Fruit fly (Drosophila melanogaster) whole organism, pupa: ENCODE data around the gene CG3552.

Experiments used
- CG10348 ChIP-seq: fragments of 200-800 bp; sonication (Bioruptor generic); IDR thresholded peaks from 2 replicates; pipeline ENCODE4 v1.3.6; 2022; ENCODE audit warnings: missing biosample characterization, missing genetic modification characterization
- CG14655 ChIP-seq: fragments of 200-800 bp; sonication (Bioruptor generic); optimal IDR thresholded peaks from 3 replicates; lab custom pipeline; 2017; ENCODE audit warnings: mild to moderate bottlenecking, missing biosample characterization, missing genetic modification reagents, missing genetic modification characterization
- CG17806 ChIP-seq: fragments of 200-800 bp; sonication (Bioruptor generic); optimal IDR thresholded peaks from 2 replicates; lab custom pipeline; 2018; ENCODE audit warnings: missing biosample characterization, mild to moderate bottlenecking, missing genetic modification characterization, moderate library complexity
- CG32121 ChIP-seq: fragments of 200-800 bp; sonication (Bioruptor generic); IDR thresholded peaks from 2 replicates; pipeline ENCODE4 v1.3.6; 2022; ENCODE audit warnings: missing biosample characterization, missing genetic modification characterization
- CG4496 ChIP-seq: fragments of 200-800 bp; sonication (Bioruptor generic); IDR thresholded peaks from 3 replicates; pipeline ENCODE4 v1.3.6; 2022; ENCODE audit warnings: missing biosample characterization, missing genetic modification characterization
- CG8301 ChIP-seq: fragments of 200-800 bp; sonication (Bioruptor generic); optimal IDR thresholded peaks from 2 replicates; lab custom pipeline; 2018; ENCODE audit warnings: missing biosample characterization, mild to moderate bottlenecking, missing genetic modification characterization
- CG9948 ChIP-seq: fragments of 200-800 bp; sonication (Bioruptor generic); optimal IDR thresholded peaks from 2 replicates; lab custom pipeline; 2018; ENCODE audit warnings: missing biosample characterization, mild to moderate bottlenecking, missing genetic modification characterization, moderate library complexity
- EcR ChIP-seq: fragments of 200-800 bp; sonication (Bioruptor generic); optimal IDR thresholded peaks from 3 replicates; lab custom pipeline; 2019; ENCODE audit warnings: missing biosample characterization, missing genetic modification characterization, mild to moderate bottlenecking, moderate library complexity, missing genetic modification reagents
- Ets98B ChIP-seq: fragments of 200-800 bp; sonication (Bioruptor generic); IDR thresholded peaks from 2 replicates; pipeline ENCODE4 v1.3.6; 2022; ENCODE audit warnings: missing biosample characterization, missing genetic modification characterization
- Pif1A ChIP-seq: fragments of 200-800 bp; sonication (Bioruptor generic); optimal IDR thresholded peaks from 3 replicates; lab custom pipeline; 2016; ENCODE audit warnings: missing biosample characterization, missing genetic modification characterization
- fd96Ca ChIP-seq: fragments of 200-800 bp; sonication (Bioruptor generic); IDR thresholded peaks from 3 replicates; pipeline ENCODE4 v1.3.6; 2022; ENCODE audit warnings: missing biosample characterization, missing genetic modification characterization

dm6 chr3L:9417288-9417687, 38.8 kb upstream of the CG3552 start, which contains the start of gene CG3982:
- TF ChIP-seq EcR (GFP tag; lab: Kevin White, UChicago) (no peak), CG17806 (tag; lab: Kevin White, UChicago) (no peak), CG4496 (no peak), Ets98B (GFP tag; lab: Robert Waterston, UW) (no peak), CG9948 (tag; lab: Kevin White, UChicago) (no peak), CG10348 (no peak), CG32121 (GFP tag; lab: Robert Waterston, UW) (no peak), CG14655 (GFP tag; lab: Kevin White, UChicago) (no peak), Pif1A (no peak), fd96Ca (GFP tag; lab: Robert Waterston, UW) (no peak), CG8301 (no peak)
